Worm (Caenorhabditis elegans) whole organism, L4/young adult: ENCODE results near the gene K02E7.11.
"Not testable (repeated sequence)": the region's sequence is repeated elsewhere in the genome, so short reads cannot be mapped to it uniquely, and the experiment has no call there.

Experiments
- W03F9.2 ChIP-seq: fragments of 150-350 bp; optimal IDR thresholded peaks from 2 replicates; lab custom pipeline; 2014; ENCODE audit warnings: missing biosample characterization, missing genetic modification characterization
- dao-5 ChIP-seq: sonication (generic microtip); optimal IDR thresholded peaks from 2 replicates; lab custom pipeline; 2016; ENCODE audit warnings: missing genotype, missing genetic modification characterization, moderate library complexity, missing compliant biosample characterization
- him-1 ChIP-seq: sonication (generic microtip); optimal IDR thresholded peaks from 2 replicates; lab custom pipeline; 2016; ENCODE audit warnings: missing genotype, missing genetic modification reagents, missing genetic modification characterization, missing compliant biosample characterization

Gene K02E7.11

DNA sequence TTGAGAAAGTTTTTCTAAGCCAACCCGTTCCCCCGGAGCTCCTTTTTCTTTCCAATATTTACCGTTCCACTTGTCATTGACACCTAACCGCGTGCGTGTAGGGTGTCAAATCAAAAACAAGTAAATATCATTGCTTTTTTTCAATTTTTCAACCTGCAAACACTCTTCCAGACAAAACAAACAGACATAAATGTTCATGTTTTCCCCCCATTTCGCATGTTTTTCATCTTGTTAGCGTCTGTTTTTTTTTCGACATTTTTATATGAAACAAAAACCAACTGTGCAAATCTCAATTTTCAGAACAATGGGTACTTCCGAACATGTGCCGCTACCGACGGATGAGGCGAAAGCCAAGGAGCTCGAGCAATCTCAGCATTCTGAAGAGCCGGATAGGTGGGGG lies 16.4 kb upstream of the K02E7.11 start, which contains the start of gene snf-3:
Gene snf-3, plus strand, starts transcription at position 301 of the 400 bp plus-strand sequence.
- no peak for TF ChIP-seq dao-5 (tag; lab: Kevin White, UChicago)
- TF ChIP-seq him-1 (tag; lab: Kevin White, UChicago): no peak
- TF ChIP-seq W03F9.2 (tag; lab: Kevin White, UChicago): no peak

DNA sequence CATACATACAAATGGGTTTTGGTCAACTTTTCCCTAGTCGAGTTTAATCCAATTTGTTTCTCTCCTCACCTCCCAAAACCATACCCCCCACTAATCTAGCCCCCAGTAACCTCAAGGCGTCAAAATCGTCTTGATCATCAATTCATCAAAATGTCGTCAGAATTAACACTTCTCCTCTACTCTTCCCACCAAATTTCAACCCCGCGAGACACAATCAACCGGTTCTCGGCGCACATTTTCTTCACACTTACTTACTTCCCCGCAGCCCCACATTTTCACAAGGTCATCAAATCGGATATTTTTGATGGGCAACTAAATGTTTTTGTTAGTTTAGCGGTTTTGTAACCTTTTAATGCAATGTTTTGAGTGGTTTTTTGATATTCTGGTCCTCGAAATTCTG lies 15.4 kb upstream of the K02E7.11 start:
- TF ChIP-seq him-1 (tag; lab: Kevin White, UChicago) (no peak), dao-5 (tag; lab: Kevin White, UChicago) (no peak), W03F9.2 (tag; lab: Kevin White, UChicago) (no peak)

DNA sequence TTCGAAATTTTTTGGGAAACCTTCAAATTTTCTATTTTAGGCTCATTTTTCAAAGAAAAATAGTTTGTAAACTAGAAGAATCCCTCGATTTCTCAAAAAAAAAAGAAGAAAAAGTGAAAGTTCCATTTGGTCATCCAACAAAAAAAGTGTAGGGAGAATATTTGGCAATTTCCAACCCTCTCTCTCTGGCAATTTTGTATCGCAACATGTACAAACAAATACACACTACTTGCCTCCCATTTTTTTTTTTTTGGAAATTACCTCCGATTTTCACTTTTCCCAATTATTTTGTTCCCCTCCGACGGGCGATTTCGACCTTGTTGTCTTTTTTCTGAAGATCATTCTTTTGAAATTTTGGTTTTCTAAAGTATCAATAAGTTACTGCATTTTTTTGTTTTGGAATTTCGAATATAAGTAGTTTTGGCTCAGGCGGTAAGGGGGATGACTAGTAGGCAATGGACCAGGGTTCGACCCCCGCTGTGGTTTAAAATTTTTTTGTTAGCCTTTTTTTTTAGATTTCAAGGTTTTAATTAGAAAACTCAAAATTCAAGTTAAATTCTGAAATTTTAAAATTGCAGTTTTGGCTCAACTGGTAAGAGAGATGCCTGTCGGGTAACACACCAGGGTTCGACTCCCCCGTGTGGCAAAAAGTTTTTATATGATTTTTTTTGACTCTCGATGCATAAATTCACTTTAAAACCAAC lies 13.4 kb upstream of the K02E7.11 start:
- TF ChIP-seq him-1 (tag; lab: Kevin White, UChicago) (no peak), dao-5 (tag; lab: Kevin White, UChicago) (no peak), W03F9.2 (tag; lab: Kevin White, UChicago) (no peak)

DNA sequence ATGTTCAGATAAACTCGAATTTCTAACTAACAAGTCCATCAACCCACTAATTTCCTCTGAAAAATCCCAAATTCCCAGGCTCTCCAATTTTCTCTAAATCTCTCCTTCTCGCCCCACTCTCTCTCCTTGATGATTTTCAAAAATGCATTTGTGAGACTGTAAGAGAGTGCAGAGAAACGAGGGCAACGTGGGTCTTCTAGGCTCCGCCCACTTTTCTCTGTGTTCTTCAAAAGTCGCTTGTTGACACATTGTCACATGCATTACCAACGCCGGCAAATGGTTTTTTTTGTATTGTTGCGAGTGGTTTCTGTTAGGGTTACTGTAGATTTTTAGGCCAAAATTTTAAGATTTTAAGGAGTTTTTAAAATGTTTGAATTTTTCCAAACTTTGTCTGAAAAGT lies 11.2 kb upstream of the K02E7.11 start:
- TF ChIP-seq W03F9.2 (tag; lab: Kevin White, UChicago) (no peak), dao-5 (tag; lab: Kevin White, UChicago) (no peak), him-1 (tag; lab: Kevin White, UChicago) (no peak)

DNA sequence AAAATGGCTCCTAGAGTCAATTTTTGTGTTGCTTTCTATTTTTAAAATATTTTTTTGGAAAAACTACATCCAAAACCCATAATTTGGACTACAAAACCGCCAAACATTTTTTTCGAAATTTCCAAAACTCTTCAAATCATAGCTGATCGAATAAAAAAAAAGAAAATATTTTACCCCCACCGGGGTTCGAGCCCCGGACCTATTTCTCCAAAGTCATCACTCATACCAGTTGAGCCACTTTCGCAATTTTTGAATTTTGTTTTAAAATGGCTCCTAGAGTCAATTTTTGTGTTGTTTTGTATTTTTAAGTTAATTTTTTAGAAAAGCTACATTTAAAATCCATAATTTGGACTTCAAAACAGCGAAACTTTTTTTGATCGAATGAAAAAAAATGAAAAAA lies 10.2 kb upstream of the K02E7.11 start:
- TF ChIP-seq W03F9.2 (tag; lab: Kevin White, UChicago): no peak
- no peak for TF ChIP-seq him-1 (tag; lab: Kevin White, UChicago)
- no peak for TF ChIP-seq dao-5 (tag; lab: Kevin White, UChicago)

- TF ChIP-seq him-1 (tag; lab: Kevin White, UChicago) (no peak), W03F9.2 (tag; lab: Kevin White, UChicago) (no peak)
These were observed 9.6 kb upstream of the K02E7.11 start for ce11 chrII:1084899-1085298.

DNA sequence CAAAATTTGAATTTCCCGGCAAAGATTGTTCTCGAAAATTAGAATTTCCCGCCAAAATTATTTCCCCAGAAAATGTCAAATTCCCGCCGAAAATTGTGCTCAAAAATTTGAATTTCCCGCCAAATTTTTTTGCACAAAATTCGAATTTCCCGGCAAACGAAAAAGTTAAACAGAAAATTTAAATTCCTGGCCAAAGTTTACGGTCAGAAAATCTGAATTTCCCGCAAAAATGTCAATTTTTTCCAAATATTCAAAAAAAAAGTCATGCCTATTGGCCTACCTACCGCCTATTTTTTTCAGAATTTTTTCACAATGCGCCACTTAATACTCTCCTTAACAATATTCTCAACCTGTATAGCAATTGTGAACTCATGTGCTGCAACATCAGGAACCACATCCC lies 7.5 kb upstream of the K02E7.11 start, which contains the start of gene K02E7.1:
Gene K02E7.1, plus strand, starts transcription at position 301 of the 400 bp plus-strand sequence.
- TF ChIP-seq him-1 (tag; lab: Kevin White, UChicago): no peak
- TF ChIP-seq dao-5 (tag; lab: Kevin White, UChicago): no peak
- no peak for TF ChIP-seq W03F9.2 (tag; lab: Kevin White, UChicago)

DNA sequence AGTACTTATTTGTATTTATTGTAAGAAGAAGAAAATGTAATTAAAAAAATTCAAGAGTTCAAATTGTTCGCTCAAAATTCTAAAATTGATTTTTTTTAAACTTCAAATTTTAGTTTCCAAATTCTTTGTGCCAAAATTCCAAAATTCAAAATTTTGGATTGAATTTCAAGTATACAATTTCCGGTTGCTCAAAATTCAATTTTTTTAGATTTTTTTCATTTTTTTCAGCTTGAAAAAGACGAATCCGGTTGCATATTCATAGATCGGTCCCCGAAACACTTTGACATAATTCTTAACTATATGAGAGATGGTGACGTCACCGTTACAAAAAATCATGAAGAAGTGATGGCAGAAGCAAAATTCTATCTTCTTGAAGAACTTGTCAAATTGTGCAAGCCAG lies 3.2 kb downstream of the K02E7.11 start, which contains the start of gene K02E7.4:
Gene K02E7.4, plus strand, starts transcription at position 301 of the 400 bp plus-strand sequence.
- no peak for TF ChIP-seq W03F9.2 (tag; lab: Kevin White, UChicago)
- no peak for TF ChIP-seq dao-5 (tag; lab: Kevin White, UChicago)
- no peak for TF ChIP-seq him-1 (tag; lab: Kevin White, UChicago)

ce11 chrII:1071432-1071831 lies 3.9 kb downstream of the K02E7.11 start:
- no peak for TF ChIP-seq W03F9.2 (tag; lab: Kevin White, UChicago)
- TF ChIP-seq him-1 (tag; lab: Kevin White, UChicago): no peak
- TF ChIP-seq dao-5 (tag; lab: Kevin White, UChicago): no peak

ce11 chrII:1070875-1071274 lies 4.4 kb downstream of the K02E7.11 start, which contains the start of gene K02E7.12:
TSS of gene K02E7.12 (plus strand) at chrII:1071175.
- TF ChIP-seq W03F9.2 (tag; lab: Kevin White, UChicago) (no peak), him-1 (tag; lab: Kevin White, UChicago) (no peak), dao-5 (tag; lab: Kevin White, UChicago) (no peak)

DNA sequence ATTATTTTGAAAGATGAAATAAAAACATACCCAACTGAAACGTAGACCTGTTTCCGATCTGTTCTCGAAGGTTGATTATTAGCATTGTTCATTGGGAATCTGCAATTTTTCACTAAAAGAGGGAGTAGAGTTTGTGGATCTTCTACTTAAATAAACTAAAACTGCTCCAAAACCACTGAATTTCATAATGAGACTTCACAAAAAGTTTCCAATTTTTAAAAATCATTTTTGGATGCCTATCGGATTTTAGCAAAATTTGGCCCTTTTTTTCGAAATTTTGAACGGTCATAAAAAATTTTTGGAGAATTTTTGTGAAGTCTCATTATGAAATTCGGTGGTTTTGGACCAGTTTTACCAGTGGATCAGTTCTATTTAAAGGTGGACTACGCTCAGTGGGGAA lies 8.4 kb downstream of the K02E7.11 start, which contains the start of gene K02E7.10:
Gene K02E7.10, minus strand, starts transcription at position 101 of the 400 bp plus-strand sequence.
- TF ChIP-seq dao-5 (tag; lab: Kevin White, UChicago) (no peak), him-1 (tag; lab: Kevin White, UChicago) (no peak)

DNA sequence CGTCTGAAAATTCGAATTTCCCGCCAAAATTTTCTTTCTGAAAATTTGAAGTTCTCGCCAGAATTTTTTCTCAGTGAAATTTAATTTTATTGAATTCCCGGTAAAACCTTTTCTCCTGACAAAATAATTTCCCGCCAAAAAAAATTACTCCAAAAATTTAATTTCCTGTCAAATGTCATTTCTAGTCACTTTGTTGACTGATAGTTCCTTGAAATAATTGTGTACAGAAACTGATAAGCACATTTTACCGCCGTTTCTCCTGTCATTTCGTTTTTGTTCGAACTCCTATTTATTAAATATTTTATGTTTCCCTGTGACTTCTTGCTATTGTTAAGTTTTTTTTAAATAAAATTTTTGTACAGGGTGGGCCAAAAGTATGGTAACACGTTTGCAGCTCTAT lies 11.4 kb downstream of the K02E7.11 start:
- no peak for TF ChIP-seq W03F9.2 (tag; lab: Kevin White, UChicago)

- not testable (repeated sequence) for TF ChIP-seq him-1, dao-5, W03F9.2 (tag; lab: Kevin White, UChicago)
These were observed 14.6 kb downstream of the K02E7.11 start, which contains the start of gene btb-10 for ce11 chrII:1060702-1061101. TSS of gene btb-10 (minus strand) at chrII:1060802.

DNA sequence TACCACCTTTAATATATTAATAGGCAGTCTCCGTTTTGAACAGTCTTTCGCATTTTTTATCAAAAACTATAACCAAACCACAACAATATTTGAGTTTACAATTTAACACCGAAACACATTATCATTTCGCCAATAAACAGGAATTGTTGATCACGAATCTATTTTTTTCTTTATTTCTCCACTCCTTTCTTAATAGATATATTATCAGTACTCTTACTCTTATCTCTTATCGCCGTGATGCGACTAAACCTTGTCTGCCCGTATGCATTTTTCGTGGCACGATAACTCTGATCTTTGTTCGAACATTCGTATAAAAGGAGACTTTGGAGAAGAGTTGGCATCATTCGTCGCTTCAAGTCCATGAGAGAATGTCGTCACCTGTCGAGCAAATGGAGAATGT lies 18.5 kb downstream of the K02E7.11 start:
- TF ChIP-seq dao-5 (tag; lab: Kevin White, UChicago) (no peak), W03F9.2 (tag; lab: Kevin White, UChicago) (no peak), him-1 (tag; lab: Kevin White, UChicago) (no peak)
